Worm (Caenorhabditis elegans) whole organism, young adult: Measurements from ENCODE around the gene lin-15A.

Source experiments
- B0261.1 ChIP-seq: sonication (generic microtip); optimal IDR thresholded peaks from 2 replicates; lab custom pipeline; 2016; ENCODE audit warnings: mild to moderate bottlenecking, missing genetic modification characterization, moderate library complexity, missing compliant biosample characterization
- B0336.3 ChIP-seq: fragments of 200-800 bp; sonication (Bioruptor generic); IDR thresholded peaks from 2 replicates; pipeline ENCODE4 v1.3.6; 2022; ENCODE audit warnings: missing genetic modification characterization, missing compliant biosample characterization
- C17E4.6 ChIP-seq: fragments of 200-800 bp; sonication (Bioruptor generic); IDR thresholded peaks from 2 replicates; pipeline ENCODE4 v1.3.6; 2022; ENCODE audit warnings: missing genetic modification reagents, missing genetic modification characterization, missing compliant biosample characterization
- F10E7.11 ChIP-seq: sonication (generic microtip); optimal IDR thresholded peaks from 2 replicates; lab custom pipeline; 2017; ENCODE audit warnings: mild to moderate bottlenecking, missing genetic modification characterization, moderate library complexity, missing compliant biosample characterization
- F22D6.2 ChIP-seq: sonication (generic microtip); optimal IDR thresholded peaks from 2 replicates; lab custom pipeline; 2016; ENCODE audit warnings: mild to moderate bottlenecking, missing genetic modification characterization, missing compliant biosample characterization
- F23B12.7 ChIP-seq: sonication (generic microtip); optimal IDR thresholded peaks from 2 replicates; lab custom pipeline; 2017; ENCODE audit warnings: missing genetic modification characterization, mild to moderate bottlenecking, missing compliant biosample characterization, antibody characterized with exemption, moderate library complexity; ENCODE audit not compliant: insufficient read depth
- F55B11.4 ChIP-seq: sonication (generic microtip); optimal IDR thresholded peaks from 2 replicates; lab custom pipeline; 2016; ENCODE audit warnings: missing compliant biosample characterization, missing genetic modification characterization, borderline replicate concordance; ENCODE audit not compliant: insufficient read depth
- K12H6.12 ChIP-seq: fragments of 200-800 bp; sonication (Bioruptor generic); optimal IDR thresholded peaks from 2 replicates; lab custom pipeline; 2018; ENCODE audit warnings: mild to moderate bottlenecking, missing genetic modification characterization, missing compliant biosample characterization
- T26A5.8 ChIP-seq: sonication (generic microtip); optimal IDR thresholded peaks from 2 replicates; lab custom pipeline; 2016; ENCODE audit warnings: missing genetic modification characterization, missing compliant biosample characterization
- Y56A3A.18 ChIP-seq: fragments of 200-800 bp; sonication (Bioruptor generic); IDR thresholded peaks from 2 replicates; pipeline ENCODE4 v1.3.6; 2022; ENCODE audit warnings: missing genetic modification reagents, missing genetic modification characterization, missing compliant biosample characterization
- ZK185.1 ChIP-seq: sonication (generic microtip); optimal IDR thresholded peaks from 2 replicates; lab custom pipeline; 2016; ENCODE audit warnings: mild to moderate bottlenecking, missing genetic modification characterization, missing compliant biosample characterization; ENCODE audit not compliant: poor library complexity, severe bottlenecking
- akir-1 ChIP-seq: fragments of 200-800 bp; sonication (Bioruptor generic); optimal IDR thresholded peaks from 2 replicates; lab custom pipeline; 2018; ENCODE audit warnings: mild to moderate bottlenecking, missing genetic modification characterization, moderate library complexity, missing compliant biosample characterization
- atf-7 ChIP-seq: sonication (generic microtip); optimal IDR thresholded peaks from 2 replicates; lab custom pipeline; 2017; ENCODE audit warnings: mild to moderate bottlenecking, missing genetic modification characterization, missing compliant biosample characterization
- athp-1 ChIP-seq: sonication (generic microtip); optimal IDR thresholded peaks from 2 replicates; lab custom pipeline; 2017; ENCODE audit warnings: mild to moderate bottlenecking, missing genetic modification characterization, missing compliant biosample characterization
- attf-5 ChIP-seq: fragments of 200-800 bp; sonication (Bioruptor generic); optimal IDR thresholded peaks from 2 replicates; lab custom pipeline; 2018; ENCODE audit warnings: mild to moderate bottlenecking, missing genetic modification characterization, missing compliant biosample characterization
- bed-1 ChIP-seq: fragments of 200-800 bp; sonication (Bioruptor generic); IDR thresholded peaks from 2 replicates; pipeline ENCODE4 v1.3.6; 2022; ENCODE audit warnings: missing genetic modification reagents, missing genetic modification characterization, missing compliant biosample characterization
- ccch-3 ChIP-seq: fragments of 200-800 bp; sonication (Bioruptor generic); optimal IDR thresholded peaks from 2 replicates; lab custom pipeline; 2018; ENCODE audit warnings: mild to moderate bottlenecking, missing genetic modification characterization, missing compliant biosample characterization
- cebp-1 ChIP-seq, 2 experiments: fragments of 200-800 bp in 1 of 2; sonication (Bioruptor generic) in 1 of 2; sonication (generic microtip) in 1 of 2; IDR thresholded peaks in 1 of 2; optimal IDR thresholded peaks in 1 of 2; 2 replicates each; pipeline versions ENCODE4 v1.3.6 to Lab custom; 2017 to 2022; ENCODE audit warnings: missing compliant biosample characterization in 2 of 2, missing genetic modification characterization in 2 of 2, mild to moderate bottlenecking in 1 of 2, missing genetic modification reagents in 1 of 2, moderate library complexity in 1 of 2
- ceh-27 ChIP-seq: fragments of 200-800 bp; sonication (Bioruptor generic); optimal IDR thresholded peaks from 2 replicates; lab custom pipeline; 2018; ENCODE audit warnings: mild to moderate bottlenecking, missing genetic modification characterization, moderate library complexity, missing compliant biosample characterization
- ceh-91 ChIP-seq: fragments of 200-800 bp; sonication (Bioruptor generic); IDR thresholded peaks from 2 replicates; pipeline ENCODE4 v1.3.6; 2022; ENCODE audit warnings: missing genetic modification reagents, missing genetic modification characterization, missing compliant biosample characterization
- efl-1 ChIP-seq: fragments of 150-350 bp; optimal IDR thresholded peaks from 2 replicates; lab custom pipeline; 2014; ENCODE audit warnings: missing biosample characterization, missing genetic modification reagents, missing genetic modification characterization
- egrh-3 ChIP-seq: fragments of 200-800 bp; sonication (Bioruptor generic); IDR thresholded peaks from 2 replicates; pipeline ENCODE4 v1.3.6; 2022; ENCODE audit warnings: missing genetic modification reagents, missing genetic modification characterization, missing compliant biosample characterization
- ekl-4 ChIP-seq: fragments of 200-800 bp; sonication (Bioruptor generic); IDR thresholded peaks from 2 replicates; pipeline ENCODE4 v1.3.6; 2022; ENCODE audit warnings: missing genetic modification reagents, missing genetic modification characterization, missing compliant biosample characterization
- fkh-3 ChIP-seq: sonication (generic microtip); optimal IDR thresholded peaks from 2 replicates; lab custom pipeline; 2016; ENCODE audit warnings: mild to moderate bottlenecking, missing genetic modification characterization, missing compliant biosample characterization
- hmg-20 ChIP-seq: fragments of 200-800 bp; sonication (Bioruptor generic); IDR thresholded peaks from 2 replicates; pipeline ENCODE4 v1.3.6; 2022; ENCODE audit warnings: missing genetic modification reagents, missing genetic modification characterization, missing compliant biosample characterization
- hsf-1 ChIP-seq: fragments of 200-800 bp; sonication (Bioruptor generic); IDR thresholded peaks from 2 replicates; pipeline ENCODE4 v1.3.6; 2022; ENCODE audit warnings: missing genetic modification reagents, missing genetic modification characterization, missing compliant biosample characterization
- lin-40 ChIP-seq: sonication (generic microtip); optimal IDR thresholded peaks from 2 replicates; lab custom pipeline; 2016; ENCODE audit warnings: missing genetic modification characterization, mild to moderate bottlenecking, missing compliant biosample characterization, missing genotype, missing genetic modification reagents
- lin-54 ChIP-seq: fragments of 200-800 bp; sonication (Bioruptor generic); optimal IDR thresholded peaks from 2 replicates; lab custom pipeline; 2018; ENCODE audit warnings: mild to moderate bottlenecking, missing genetic modification characterization, missing compliant biosample characterization
- lsl-1 ChIP-seq: fragments of 200-800 bp; sonication (Bioruptor generic); optimal IDR thresholded peaks from 2 replicates; lab custom pipeline; 2018; ENCODE audit warnings: mild to moderate bottlenecking, missing genetic modification characterization, moderate library complexity, missing compliant biosample characterization
- lsy-27 ChIP-seq: sonication (generic microtip); optimal IDR thresholded peaks from 2 replicates; lab custom pipeline; 2017; ENCODE audit warnings: missing genetic modification characterization, mild to moderate bottlenecking, missing compliant biosample characterization, antibody characterized with exemption, missing genotype, borderline replicate concordance; ENCODE audit not compliant: insufficient read depth
- madf-10 ChIP-seq: sonication (generic microtip); optimal IDR thresholded peaks from 2 replicates; lab custom pipeline; 2016; ENCODE audit warnings: mild to moderate bottlenecking, missing genetic modification characterization, missing compliant biosample characterization
- mel-28 ChIP-seq: sonication (generic microtip); optimal IDR thresholded peaks from 2 replicates; lab custom pipeline; 2016; ENCODE audit warnings: borderline replicate concordance, mild to moderate bottlenecking, missing genetic modification characterization, missing compliant biosample characterization
- mes-4 ChIP-seq: sonication (generic microtip); optimal IDR thresholded peaks from 2 replicates; lab custom pipeline; 2016; ENCODE audit warnings: missing genotype, missing genetic modification characterization, missing compliant biosample characterization
- nfya-2 ChIP-seq: fragments of 200-800 bp; sonication (Bioruptor generic); IDR thresholded peaks from 2 replicates; pipeline ENCODE4 v1.3.6; 2022; ENCODE audit warnings: missing genetic modification reagents, missing genetic modification characterization, missing compliant biosample characterization
- nhr-120 ChIP-seq: fragments of 200-800 bp; sonication (Bioruptor generic); IDR thresholded peaks from 2 replicates; pipeline ENCODE4 v1.3.6; 2022; ENCODE audit warnings: missing genetic modification characterization, missing compliant biosample characterization
- nhr-179 ChIP-seq: sonication (generic microtip); optimal IDR thresholded peaks from 2 replicates; lab custom pipeline; 2016; ENCODE audit warnings: mild to moderate bottlenecking, missing genetic modification characterization, missing compliant biosample characterization
- nhr-80 ChIP-seq: sonication (generic microtip); optimal IDR thresholded peaks from 2 replicates; lab custom pipeline; 2016; ENCODE audit warnings: missing genetic modification characterization, missing compliant biosample characterization
- pbrm-1 ChIP-seq: fragments of 200-800 bp; sonication (Bioruptor generic); IDR thresholded peaks from 2 replicates; pipeline ENCODE4 v1.3.6; 2022; ENCODE audit warnings: missing genetic modification reagents, missing genetic modification characterization, missing compliant biosample characterization
- pha-4 ChIP-seq: fragments of 150-350 bp; sonication (generic microtip); optimal IDR thresholded peaks from 2 replicates; lab custom pipeline; 2014; ENCODE audit warnings: missing biosample characterization, missing genetic modification reagents, missing genetic modification characterization
- repo-1 ChIP-seq: sonication (generic microtip); optimal IDR thresholded peaks from 2 replicates; lab custom pipeline; 2017; ENCODE audit warnings: mild to moderate bottlenecking, missing genetic modification characterization, missing compliant biosample characterization
- rpc-1 ChIP-seq, 2 experiments: fragments of 150-350 bp in 1 of 2; sonication (generic microtip) in 1 of 2; optimal IDR thresholded peaks; 2 replicates each; lab custom pipeline; 2014 to 2018; ENCODE audit warnings: missing biosample characterization in 1 of 2, missing genetic modification characterization in 1 of 2, missing genetic modification reagents in 1 of 2, missing genotype in 1 of 2
- sdz-38 ChIP-seq: sonication (generic microtip); optimal IDR thresholded peaks from 2 replicates; lab custom pipeline; 2016; ENCODE audit warnings: missing genotype, missing genetic modification characterization, missing compliant biosample characterization
- snpc-3.4 ChIP-seq: sonication (generic microtip); optimal IDR thresholded peaks from 2 replicates; lab custom pipeline; 2017; ENCODE audit warnings: missing genetic modification characterization, mild to moderate bottlenecking, missing compliant biosample characterization, antibody characterized with exemption, moderate library complexity, missing genotype, missing genetic modification reagents
- tbp1 ChIP-seq: fragments of 200-800 bp; sonication (Bioruptor generic); optimal IDR thresholded peaks from 2 replicates; lab custom pipeline; 2018; ENCODE audit warnings: mild to moderate bottlenecking, missing genetic modification characterization, missing compliant biosample characterization
- unc-130 ChIP-seq: sonication (generic microtip); optimal IDR thresholded peaks from 2 replicates; lab custom pipeline; 2016; ENCODE audit warnings: missing genetic modification reagents, missing genetic modification characterization, missing compliant biosample characterization
- zim-3 ChIP-seq: sonication (generic microtip); optimal IDR thresholded peaks from 2 replicates; lab custom pipeline; 2017; ENCODE audit warnings: mild to moderate bottlenecking, missing genetic modification characterization, moderate library complexity, missing compliant biosample characterization

lin-15A gene

ce11 chrX:15707913-15708312, 23.9 kb upstream of the lin-15A start, which contains the start of gene nhr-48:
TSS of gene nhr-48 (plus strand) at chrX:15708213.
- TF ChIP-seq lsy-27 (tag; lab: Kevin White, UChicago) (no peak), mel-28 (tag; lab: Kevin White, UChicago) (no peak), pha-4 (tag; lab: Kevin White, UChicago) (no peak), nhr-120 (GFP tag; lab: Robert Waterston, UW) (no peak), hsf-1 (GFP tag; lab: Robert Waterston, UW) (no peak), fkh-3 (tag; lab: Kevin White, UChicago) (no peak), nhr-80 (tag; lab: Kevin White, UChicago) (no peak), T26A5.8 (tag; lab: Kevin White, UChicago) (no peak), hmg-20 (GFP tag; lab: Robert Waterston, UW) (no peak), repo-1 (tag; lab: Kevin White, UChicago) (no peak), zim-3 (tag; lab: Kevin White, UChicago) (no peak)

ce11 chrX:15709594-15709993, 22.2 kb upstream of the lin-15A start:
- TF ChIP-seq B0261.1, result no peak
- no peak for TF ChIP-seq C17E4.6 (GFP tag; lab: Robert Waterston, UW)
- peak; percentile 37; the same call in 1 of the 2 replicates for TF ChIP-seq egrh-3
- TF ChIP-seq Y56A3A.18 (GFP tag; lab: Robert Waterston, UW), result no peak
- TF ChIP-seq ekl-4 (GFP tag; lab: Robert Waterston, UW), result no peak
- TF ChIP-seq snpc-3.4 (tag; lab: Kevin White, UChicago), result no peak
- no peak for TF ChIP-seq ceh-91 (GFP tag; lab: Robert Waterston, UW)
- 0 out of 2 replicates have a peak, but pooled peaks have one; percentile 40 for TF ChIP-seq hmg-20 (GFP tag; lab: Robert Waterston, UW)
- TF ChIP-seq ceh-27 (GFP tag; lab: Kevin White, UChicago), result no peak
- no peak for TF ChIP-seq lin-54 (GFP tag; lab: Kevin White, UChicago)
- no peak for TF ChIP-seq nfya-2 (GFP tag; lab: Robert Waterston, UW)
- no peak for TF ChIP-seq F10E7.11 (tag; lab: Kevin White, UChicago)
- no peak for TF ChIP-seq efl-1 (GFP tag; lab: Kevin White, UChicago)
- no peak for TF ChIP-seq unc-130 (GFP tag; lab: Kevin White, UChicago)
- peak; percentile 92 for TF ChIP-seq nhr-80 (tag; lab: Kevin White, UChicago)
- TF ChIP-seq nhr-120 (GFP tag; lab: Robert Waterston, UW), result no peak
- no peak for TF ChIP-seq athp-1 (tag; lab: Kevin White, UChicago)
- TF ChIP-seq pbrm-1 (GFP tag; lab: Robert Waterston, UW), result no peak
- no peak for TF ChIP-seq F23B12.7 (tag; lab: Kevin White, UChicago)
- peak; percentile 9 for TF ChIP-seq tbp1 (GFP tag; lab: Kevin White, UChicago)
- TF ChIP-seq ccch-3 (GFP tag; lab: Kevin White, UChicago), result no peak
- TF ChIP-seq cebp-1 (GFP tag; IDR thresholded peaks at IDR 0.05; lab: Robert Waterston, UW), result no peak
- TF ChIP-seq cebp-1 (tag; optimal IDR thresholded peaks at IDR 0.05; lab: Kevin White, UChicago), result peak; percentile 40
- TF ChIP-seq sdz-38, result no peak
- peak; percentile 27 for TF ChIP-seq madf-10 (tag; lab: Kevin White, UChicago)
- TF ChIP-seq atf-7, result peak; percentile 46
- no peak for TF ChIP-seq mes-4
- TF ChIP-seq bed-1 (GFP tag; lab: Robert Waterston, UW), result no peak
- TF ChIP-seq rpc-1 (optimal IDR thresholded peaks at IDR 0.05; lab: Kevin White, UChicago), result no peak
- no peak for TF ChIP-seq rpc-1 (tag; optimal IDR thresholded peaks at IDR 0.05; lab: Kevin White, UChicago)
- no peak for TF ChIP-seq lsl-1 (GFP tag; lab: Kevin White, UChicago)
- no peak for TF ChIP-seq K12H6.12 (tag; lab: Kevin White, UChicago)
- TF ChIP-seq F55B11.4 (tag; lab: Kevin White, UChicago), result no peak
- TF ChIP-seq pha-4 (tag; lab: Kevin White, UChicago), result no peak
- no peak for TF ChIP-seq akir-1 (GFP tag; lab: Kevin White, UChicago)
- peak; percentile 65 for TF ChIP-seq lin-40 (tag; lab: Kevin White, UChicago)
- TF ChIP-seq nhr-179 (tag; lab: Kevin White, UChicago), result no peak
- no peak for TF ChIP-seq F22D6.2 (tag; lab: Kevin White, UChicago)
- TF ChIP-seq B0336.3 (GFP tag; lab: Robert Waterston, UW), result no peak; the same call in 1 of the 2 replicates
- peak; percentile 55 for TF ChIP-seq ZK185.1 (tag; lab: Kevin White, UChicago)
- TF ChIP-seq attf-5, result no peak
